Worm (Caenorhabditis elegans) whole organism, L4/young adult: ENCODE data around the gene abu-1.

Source experiments
- W03F9.2 ChIP-seq: fragments of 150-350 bp; optimal IDR thresholded peaks from 2 replicates; lab custom pipeline; 2014; ENCODE audit warnings: missing biosample characterization, missing genetic modification characterization
- dao-5 ChIP-seq: sonication (generic microtip); optimal IDR thresholded peaks from 2 replicates; lab custom pipeline; 2016; ENCODE audit warnings: missing genotype, missing genetic modification characterization, moderate library complexity, missing compliant biosample characterization
- him-1 ChIP-seq: sonication (generic microtip); optimal IDR thresholded peaks from 2 replicates; lab custom pipeline; 2016; ENCODE audit warnings: missing genotype, missing genetic modification reagents, missing genetic modification characterization, missing compliant biosample characterization

- no peak for TF ChIP-seq W03F9.2
- TF ChIP-seq him-1 (tag; lab: Kevin White, UChicago): no peak
- no peak for TF ChIP-seq dao-5 (tag; lab: Kevin White, UChicago)
Measured at ce11 chrV:10379293-10379692, 2.3 kb downstream of the abu-1 start, which contains the start of gene AC3.12.
